Worm (Caenorhabditis elegans) whole organism, early embryonic: ENCODE results near the gene srh-199.

Experiments
- ama-1 ChIP-seq: fragments of 150-350 bp; optimal IDR thresholded peaks from 2 replicates; lab custom pipeline; 2014
- ceh-13 ChIP-seq: fragments of 200-800 bp; sonication (Bioruptor generic); optimal IDR thresholded peaks from 2 replicates; lab custom pipeline; 2018; ENCODE audit warnings: mild to moderate bottlenecking, missing genetic modification characterization, missing compliant biosample characterization
- ceh-36 ChIP-seq: sonication (generic microtip); optimal IDR thresholded peaks from 2 replicates; lab custom pipeline; 2016; ENCODE audit warnings: missing genetic modification characterization, inconsistent platforms, missing compliant biosample characterization
- hmg-4 ChIP-seq: fragments of 200-800 bp; sonication (Bioruptor generic); optimal IDR thresholded peaks from 2 replicates; lab custom pipeline; 2018; ENCODE audit warnings: mild to moderate bottlenecking, missing genetic modification characterization, missing compliant biosample characterization

ce11 chrV:1794218-1794617 lies 42.9 kb upstream of the srh-199 start, which contains the start of gene F36H9.1:
- TF ChIP-seq ceh-36 (tag; lab: Kevin White, UChicago): no peak
- TF ChIP-seq ama-1 (lab: Kevin White, UChicago): no peak
- no peak for TF ChIP-seq ceh-13 (GFP tag; lab: Kevin White, UChicago)
- TF ChIP-seq hmg-4: no peak
